Fruit fly (Drosophila melanogaster) whole organism, embryonic: ENCODE data around the gene Lrr47.

Source experiments
- Abd-B ChIP-seq: fragments of 200-800 bp; sonication (Bioruptor generic); optimal IDR thresholded peaks from 2 replicates; lab custom pipeline; 2018; ENCODE audit warnings: missing biosample characterization, mild to moderate bottlenecking, missing genetic modification characterization, moderate library complexity
- CG11085 ChIP-seq: fragments of 200-800 bp; sonication (Bioruptor generic); IDR thresholded peaks from 2 replicates; pipeline ENCODE4 v1.3.6; 2022; ENCODE audit warnings: missing biosample characterization, missing genetic modification characterization
- CG11695 ChIP-seq: fragments of 200-800 bp; sonication (Bioruptor generic); IDR thresholded peaks from 3 replicates; pipeline ENCODE4 v1.3.6; 2022; ENCODE audit warnings: missing biosample characterization, missing genetic modification characterization
- CG15269 ChIP-seq: fragments of 200-800 bp; sonication (Bioruptor generic); optimal IDR thresholded peaks from 2 replicates; lab custom pipeline; 2018; ENCODE audit warnings: missing biosample characterization, mild to moderate bottlenecking, missing genetic modification characterization, moderate library complexity
- CG16863 ChIP-seq: fragments of 200-800 bp; sonication (Bioruptor generic); optimal IDR thresholded peaks from 3 replicates; lab custom pipeline; 2016; ENCODE audit warnings: missing biosample characterization, missing genetic modification characterization
- CG3163 ChIP-seq: fragments of 200-800 bp; sonication (Bioruptor generic); optimal IDR thresholded peaks from 3 replicates; lab custom pipeline; 2016; ENCODE audit warnings: missing biosample characterization, missing genetic modification characterization
- CG33557 ChIP-seq: fragments of 200-800 bp; sonication (Bioruptor generic); optimal IDR thresholded peaks from 2 replicates; lab custom pipeline; 2019; ENCODE audit warnings: missing biosample characterization, mild to moderate bottlenecking, missing genetic modification characterization, moderate library complexity
- Dip2 ChIP-seq: fragments of 200-800 bp; sonication (Bioruptor generic); IDR thresholded peaks from 2 replicates; pipeline ENCODE4 v1.3.6; 2022; ENCODE audit warnings: missing biosample characterization, missing genetic modification characterization
- Hr51 ChIP-seq, 2 experiments: fragments of 200-800 bp; sonication (Bioruptor generic); optimal IDR thresholded peaks; 2 replicates in 1 of 2; 3 replicates in 1 of 2; lab custom pipeline; 2016 to 2018; ENCODE audit warnings: missing biosample characterization in 2 of 2, missing genetic modification characterization in 2 of 2, mild to moderate bottlenecking in 1 of 2, moderate library complexity in 1 of 2
- Sox102F ChIP-seq: fragments of 200-800 bp; sonication (Bioruptor generic); optimal IDR thresholded peaks from 2 replicates; lab custom pipeline; 2018; ENCODE audit warnings: missing biosample characterization, mild to moderate bottlenecking, missing genetic modification characterization, moderate library complexity
- gt ChIP-seq: fragments of 200-800 bp; sonication (Bioruptor generic); IDR thresholded peaks from 2 replicates; pipeline ENCODE4 v1.3.6; 2022; ENCODE audit warnings: missing biosample characterization, missing genetic modification characterization
- h ChIP-seq: fragments of >200 bp; optimal IDR thresholded peaks from 2 replicates; lab custom pipeline; 2017

DNA sequence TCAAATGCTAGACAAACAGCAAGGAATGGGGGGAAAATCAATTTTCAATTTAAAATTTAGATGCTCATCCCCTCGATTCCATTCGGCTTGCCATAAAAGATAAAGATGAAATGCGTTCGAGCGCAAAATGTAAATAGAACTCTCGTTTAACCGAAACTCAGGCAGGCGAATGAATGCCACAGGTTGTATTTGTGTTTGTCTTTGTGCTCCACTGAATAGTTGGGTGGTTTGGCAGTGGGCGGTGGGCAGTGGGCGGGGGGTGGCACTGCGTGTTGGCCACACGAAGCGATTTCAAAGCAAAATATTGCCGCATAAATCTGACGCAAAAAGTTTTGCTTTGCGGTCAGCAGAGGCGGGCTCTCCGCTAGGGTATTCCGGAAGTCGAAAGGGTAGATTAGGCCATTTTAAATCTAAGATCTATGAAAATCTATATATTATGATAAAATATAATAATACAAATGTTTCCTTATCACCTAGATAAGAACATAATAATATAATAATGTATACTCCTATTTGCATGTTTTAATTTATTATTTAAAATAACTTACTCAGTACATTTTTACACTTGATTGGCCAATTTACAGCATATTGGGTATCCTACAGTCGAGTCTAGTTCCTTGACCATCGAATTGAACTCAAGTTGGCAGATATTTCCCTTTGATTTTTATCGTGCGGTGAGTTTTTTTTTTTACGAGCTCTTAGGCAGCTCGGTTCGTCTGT is 5.2 kb downstream of the Lrr47 start:
- TF ChIP-seq CG16863 (GFP tag; lab: Kevin White, UChicago) (no peak), Sox102F (peak; percentile 75), CG15269 (tag; lab: Kevin White, UChicago) (peak; percentile 76), Abd-B (GFP tag; lab: Kevin White, UChicago) (peak; percentile 17), Dip2 (GFP tag; lab: Robert Waterston, UW) (0 out of 2 replicates have a peak, but pooled peaks have one; percentile 26), gt (GFP tag; lab: Robert Waterston, UW) (no peak), h (no peak), CG3163 (no peak), Hr51 (GFP tag; optimal IDR thresholded peaks at IDR 0.05; lab: Kevin White, UChicago) (peak in 1 of 2 experiments; percentile 79), CG11695 (peak; percentile 45; the same call in 1 of the 3 replicates), CG11085 (GFP tag; lab: Robert Waterston, UW) (0 out of 2 replicates have a peak, but pooled peaks have one; percentile 32), CG33557 (no peak)
